Worm (Caenorhabditis elegans): ENCODE results near the gene F12E12.1.

F12E12.1 gene

DNA sequence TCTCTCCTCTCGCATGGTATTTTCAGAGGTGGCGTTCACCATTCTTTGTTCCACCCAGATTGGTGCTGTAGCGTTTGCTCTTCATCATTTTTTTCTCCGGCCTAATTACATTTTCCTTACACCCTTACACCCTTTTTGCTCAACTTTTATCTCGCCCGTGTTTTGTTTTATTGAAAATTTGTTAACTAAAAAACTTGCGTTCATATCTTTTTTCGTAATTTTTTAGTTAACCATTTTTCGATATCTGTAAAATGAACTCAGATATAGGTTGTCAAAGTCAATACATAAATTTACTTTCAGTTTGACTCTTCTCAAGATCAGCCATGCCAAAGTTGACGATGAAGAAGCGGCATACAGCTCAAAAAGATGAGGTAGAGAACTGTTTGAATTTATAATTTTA is at the start of gene F12E12.1:
Gene F12E12.1 (plus strand): TSS at position 301 of the 400 bp plus-strand sequence.
- TF ChIP-seq unc-62 (GFP tag; optimal IDR thresholded peaks at IDR 0.05) = no peak

DNA sequence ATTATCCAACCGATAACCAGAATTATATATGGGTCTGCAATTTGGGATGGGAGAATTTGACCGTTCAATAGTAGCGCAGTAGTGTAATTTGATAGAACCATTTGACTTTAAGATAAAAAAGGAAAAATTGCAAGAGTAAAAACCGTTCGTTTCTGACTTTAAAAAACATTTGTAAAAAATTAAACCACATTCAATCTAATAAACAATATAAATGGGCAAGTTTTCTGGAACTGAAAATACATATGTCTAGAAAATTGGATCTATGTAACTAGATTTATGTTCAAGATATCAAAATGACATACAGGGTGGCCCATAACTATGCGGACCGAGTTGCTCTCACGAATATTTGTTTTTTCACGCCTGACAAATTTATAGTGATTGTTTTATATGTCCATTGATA is 47.0 kb upstream of the F12E12.1 start, which contains the start of gene srx-102:
Gene srx-102 (minus strand): TSS at position 101 of the 400 bp plus-strand sequence.
- no peak for TF ChIP-seq unc-62 (GFP tag; optimal IDR thresholded peaks at IDR 0.05)

DNA sequence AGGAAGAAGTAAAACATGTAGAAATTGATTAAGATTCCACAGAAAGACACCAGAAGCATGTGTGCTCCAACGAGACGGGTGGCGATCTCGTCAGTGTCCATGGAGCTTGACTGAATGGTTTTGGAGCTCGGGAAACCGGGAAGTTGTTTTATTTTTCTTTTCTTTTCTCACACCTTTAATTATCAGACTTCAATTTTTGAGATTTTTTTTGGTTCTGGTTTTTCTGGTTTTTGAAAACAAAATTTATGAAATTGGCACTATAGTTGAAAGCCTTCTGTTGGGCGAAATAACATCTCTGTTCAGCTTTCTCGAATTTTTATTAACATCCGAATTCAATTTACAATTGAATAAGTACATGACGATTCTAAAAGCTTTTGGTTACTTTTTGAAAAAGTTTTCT is 42.1 kb upstream of the F12E12.1 start, which contains the start of gene srx-104:
Gene srx-104 (minus strand): TSS at position 101 of the 400 bp plus-strand sequence.
- TF ChIP-seq unc-62 (GFP tag; optimal IDR thresholded peaks at IDR 0.05) = no peak

DNA sequence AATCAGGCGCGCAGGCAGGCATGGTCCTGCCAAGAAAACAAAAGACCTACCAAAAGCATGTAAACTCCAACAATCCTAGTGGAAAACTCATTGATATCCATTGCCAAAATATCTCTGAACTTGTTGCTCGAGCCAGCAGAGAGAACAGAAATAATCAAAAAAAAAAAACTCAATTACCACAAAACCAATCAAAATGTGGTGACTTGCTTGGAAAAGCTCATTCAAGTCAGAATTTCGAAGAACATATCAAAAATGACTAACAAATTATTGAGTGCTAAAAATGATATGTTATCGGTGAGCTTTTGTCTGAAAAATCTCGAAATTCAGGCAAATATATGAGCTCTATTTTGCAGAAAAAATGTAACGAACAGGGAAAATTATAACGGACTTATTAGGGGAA is 40.4 kb upstream of the F12E12.1 start, which contains the start of gene srx-105:
Gene srx-105 (minus strand): TSS at position 101 of the 400 bp plus-strand sequence.
- no peak for TF ChIP-seq unc-62 (GFP tag; optimal IDR thresholded peaks at IDR 0.05)

DNA sequence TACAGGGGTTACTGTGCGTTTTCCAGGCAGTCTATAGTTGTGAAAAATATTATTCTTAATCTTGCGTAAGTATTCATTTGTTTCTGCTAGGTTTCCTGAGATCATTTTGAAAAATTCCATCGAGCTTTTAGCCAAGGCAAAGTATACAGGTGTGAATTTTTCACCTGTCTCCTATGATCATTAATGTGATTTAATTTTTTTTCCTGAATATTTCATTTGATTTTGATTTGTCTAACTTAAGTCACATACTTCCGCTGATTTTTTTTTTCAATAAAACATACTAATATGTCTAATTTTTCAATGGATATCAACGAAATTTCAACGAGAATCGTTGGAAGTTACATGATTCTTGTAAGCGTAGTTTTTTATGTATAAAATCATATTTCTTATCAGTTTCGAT is 36.4 kb upstream of the F12E12.1 start, which contains the start of gene srx-108:
Gene srx-108 (plus strand): TSS at position 301 of the 400 bp plus-strand sequence.
- TF ChIP-seq unc-62 (GFP tag; optimal IDR thresholded peaks at IDR 0.05) = no peak

DNA sequence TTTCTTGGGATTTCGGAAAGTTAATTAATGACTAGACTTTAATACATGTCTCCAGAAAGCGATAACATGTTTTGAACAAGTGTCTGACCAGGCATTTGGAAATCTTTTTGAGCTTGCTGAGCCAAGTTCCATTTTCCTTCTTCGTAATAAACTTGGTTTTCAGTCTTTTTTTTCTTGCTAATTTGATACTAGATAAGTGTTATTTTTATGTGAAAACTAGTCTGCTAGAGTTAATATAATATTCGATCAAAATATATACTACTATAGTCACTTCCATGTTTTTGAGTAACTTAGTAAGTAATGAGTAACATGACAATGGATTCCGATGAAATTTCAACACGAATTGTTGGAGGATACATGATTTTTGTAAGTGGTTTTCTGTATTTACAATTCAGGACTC is 32.4 kb upstream of the F12E12.1 start, which contains the start of gene srx-110:
Gene srx-110 (plus strand): TSS at position 301 of the 400 bp plus-strand sequence.
- TF ChIP-seq unc-62 (GFP tag; optimal IDR thresholded peaks at IDR 0.05) = no peak

DNA sequence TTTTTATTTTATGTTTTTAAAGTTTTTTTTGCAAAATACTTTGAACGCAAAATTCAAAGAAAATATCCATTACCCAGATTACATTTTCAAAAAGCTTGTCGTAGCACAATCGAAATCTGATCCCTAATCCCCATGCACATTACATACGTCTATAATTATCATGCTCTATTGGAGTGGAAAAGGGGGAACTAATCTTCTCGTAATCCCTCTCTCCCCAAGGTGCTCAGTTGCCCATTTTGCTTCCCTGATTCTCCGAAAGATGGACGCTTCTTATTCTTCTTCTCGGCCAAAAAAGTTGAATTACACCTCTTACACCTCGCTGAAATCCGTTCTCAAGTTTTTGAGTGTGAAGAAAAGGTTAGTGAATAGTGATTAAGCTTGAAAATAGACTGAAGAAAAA is 30.6 kb upstream of the F12E12.1 start, which contains the start of gene fbxc-53:
Gene fbxc-53 (plus strand): TSS at position 245 of the 400 bp plus-strand sequence.
- TF ChIP-seq unc-62 (GFP tag; optimal IDR thresholded peaks at IDR 0.05) = no peak

DNA sequence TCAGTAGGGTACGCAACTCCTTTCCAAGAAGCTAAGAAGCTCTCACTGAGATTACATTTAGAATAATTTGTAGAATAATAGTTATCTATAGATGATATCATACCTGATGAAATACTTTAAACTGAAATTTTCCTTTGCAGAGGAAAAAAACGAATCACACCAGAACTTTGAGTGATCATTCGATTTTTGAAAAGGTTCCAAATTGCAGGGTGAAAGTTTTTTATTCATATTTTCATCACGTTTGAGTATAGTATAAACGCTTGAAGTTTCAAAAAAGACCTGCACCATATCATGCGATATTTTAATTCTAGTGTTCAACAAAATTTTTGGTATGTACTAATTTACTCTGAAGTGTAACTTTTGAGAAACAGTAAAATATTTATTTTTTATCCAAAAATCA is 27.1 kb upstream of the F12E12.1 start, which contains the start of gene srh-100:
Gene srh-100 (minus strand): TSS at position 101 of the 400 bp plus-strand sequence.
- TF ChIP-seq unc-62 (GFP tag; optimal IDR thresholded peaks at IDR 0.05) = no peak

DNA sequence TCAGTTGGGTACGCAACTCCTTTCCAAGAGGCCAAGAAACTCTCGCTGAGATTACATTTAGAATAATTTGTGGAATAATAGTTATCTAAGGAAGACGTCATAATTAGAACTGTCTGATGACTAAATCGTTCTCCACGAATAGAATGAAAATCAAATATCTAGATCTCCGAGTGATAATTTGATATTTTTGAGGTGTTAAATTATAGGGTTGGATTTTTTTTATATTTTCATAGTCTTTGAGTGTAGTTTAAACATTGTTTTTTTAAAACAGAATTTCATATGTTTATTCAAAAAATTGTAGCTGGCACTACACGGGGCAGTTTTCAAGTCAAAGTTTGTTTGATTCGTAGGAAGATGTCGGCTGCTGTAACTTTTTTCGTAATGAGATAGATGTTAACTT is 25.2 kb upstream of the F12E12.1 start, which contains the start of gene srh-99:
Gene srh-99 (minus strand): TSS at position 101 of the 400 bp plus-strand sequence.
- TF ChIP-seq unc-62 (GFP tag; optimal IDR thresholded peaks at IDR 0.05) = no peak

DNA sequence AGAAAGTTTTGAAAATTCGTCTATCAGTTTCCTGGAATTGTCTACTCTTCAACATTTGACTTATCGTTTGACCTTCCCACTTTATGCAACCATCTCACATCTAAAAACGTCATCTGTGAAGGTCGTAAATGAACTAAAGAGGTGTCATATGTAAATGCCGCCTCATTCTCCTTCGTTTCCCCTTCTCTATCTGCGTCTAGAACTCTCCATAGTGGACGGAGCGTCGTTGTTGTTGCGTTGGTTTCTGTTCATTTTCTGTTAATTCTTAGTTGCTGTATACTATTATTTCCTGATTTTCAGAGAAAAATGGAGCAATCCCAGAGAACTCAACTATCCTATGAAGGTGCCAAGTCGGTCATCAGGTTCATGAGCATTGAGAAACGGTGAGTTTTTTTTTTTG is 24.7 kb upstream of the F12E12.1 start, which contains the start of gene fbxc-52:
Gene fbxc-52 (plus strand): TSS at position 301 of the 400 bp plus-strand sequence.
- TF ChIP-seq unc-62 (GFP tag; optimal IDR thresholded peaks at IDR 0.05) = no peak

DNA sequence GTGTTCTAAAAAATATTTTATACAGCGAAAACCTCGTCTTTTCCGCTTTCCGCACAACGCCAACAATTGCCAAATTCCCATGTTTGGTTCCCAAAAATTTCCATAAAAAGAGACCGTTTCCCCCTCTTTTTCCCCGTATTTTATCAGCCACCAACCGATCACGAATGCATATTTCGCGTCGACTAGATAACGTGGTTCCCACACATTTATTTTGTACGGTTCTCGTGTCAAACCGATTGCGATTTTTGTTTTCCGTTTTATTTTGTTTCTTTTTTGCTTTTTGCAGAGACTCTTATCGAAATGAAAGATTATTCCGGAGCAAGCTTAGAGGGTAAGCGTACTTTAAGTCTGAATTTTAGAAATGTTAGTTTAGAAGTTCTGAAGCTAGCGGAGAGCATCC is 20.7 kb upstream of the F12E12.1 start, which contains the start of gene C46E10.3:
Gene C46E10.3 (plus strand): TSS at position 301 of the 400 bp plus-strand sequence.
- no peak for TF ChIP-seq unc-62 (GFP tag; optimal IDR thresholded peaks at IDR 0.05)

DNA sequence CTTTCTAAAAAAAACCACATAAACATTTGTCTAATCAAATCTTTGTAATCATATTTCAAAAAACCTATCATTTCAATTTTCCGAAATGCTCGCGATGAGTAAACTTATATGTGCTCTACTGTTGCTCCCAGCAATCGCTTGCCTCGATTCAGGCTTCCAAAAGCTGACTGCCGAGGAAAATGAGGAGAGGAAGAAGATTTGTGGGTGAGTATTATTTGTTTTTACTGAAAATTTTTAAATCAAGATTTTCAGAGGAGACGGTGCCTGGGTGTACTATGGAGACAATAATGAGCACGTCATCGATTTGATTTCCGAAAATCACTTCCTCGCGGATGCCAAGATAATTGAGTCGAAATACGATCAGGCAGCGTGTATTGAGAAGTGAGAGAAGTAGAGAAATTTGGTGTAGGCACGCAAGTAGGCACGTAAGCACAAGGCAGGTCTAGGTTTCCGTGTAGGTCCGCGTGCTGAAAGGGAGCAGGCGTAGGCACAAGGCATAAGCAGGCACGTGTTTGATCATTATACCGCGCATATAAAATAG is 17.4 kb upstream of the F12E12.1 start, which contains the start of gene C46E10.1:
Gene C46E10.1 (plus strand): TSS at position 51 of the 541 bp plus-strand sequence.
- no peak for TF ChIP-seq unc-62 (GFP tag; optimal IDR thresholded peaks at IDR 0.05)

DNA sequence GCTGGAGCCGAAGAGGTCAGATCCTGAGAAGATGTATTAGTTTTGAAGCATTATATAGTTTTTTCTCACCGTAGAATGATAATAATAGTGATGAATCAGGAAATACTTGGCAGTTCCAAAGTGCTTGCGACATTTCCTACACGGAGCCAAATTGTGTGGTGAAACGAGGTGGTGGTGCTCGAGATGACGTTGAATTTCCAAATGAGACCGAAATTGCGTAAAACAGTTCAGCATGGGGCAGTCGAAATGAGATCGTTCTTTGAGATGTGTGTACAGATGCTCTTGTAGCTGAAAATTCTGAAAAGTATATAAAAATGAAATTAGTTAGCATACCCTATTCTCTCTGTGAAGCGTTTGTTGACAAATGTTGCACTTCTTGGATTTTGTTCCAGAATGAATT is 13.7 kb upstream of the F12E12.1 start, which contains the start of gene C46E10.8:
Gene C46E10.8 (minus strand): TSS at position 101 of the 400 bp plus-strand sequence.
- TF ChIP-seq unc-62 (GFP tag; optimal IDR thresholded peaks at IDR 0.05) = no peak

DNA sequence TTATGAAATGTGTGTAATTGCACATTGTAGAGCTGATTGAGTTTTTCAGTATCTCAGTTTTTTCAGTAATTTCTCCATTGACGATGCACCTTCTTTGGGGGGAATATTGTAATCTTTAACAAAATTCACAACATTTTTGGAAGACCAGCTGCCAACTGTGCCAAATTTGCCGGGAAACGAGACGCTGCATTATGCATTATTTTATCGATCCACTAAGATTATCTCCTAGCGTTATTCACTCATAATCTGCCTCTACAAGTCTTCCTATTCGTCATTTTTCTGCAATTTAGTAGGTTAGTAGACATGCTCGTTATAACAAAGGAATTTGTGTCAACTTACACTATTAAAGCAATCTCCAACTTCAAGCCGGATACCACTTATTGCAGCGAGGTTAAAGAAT is 10.0 kb upstream of the F12E12.1 start, which contains the start of the genes sdz-12 and bath-31:
Gene sdz-12 (minus strand): TSS at position 101 of the 400 bp plus-strand sequence.
Gene bath-31 (plus strand): TSS at position 251 of the 400 bp plus-strand sequence.
- TF ChIP-seq unc-62 (GFP tag; optimal IDR thresholded peaks at IDR 0.05) = no peak

DNA sequence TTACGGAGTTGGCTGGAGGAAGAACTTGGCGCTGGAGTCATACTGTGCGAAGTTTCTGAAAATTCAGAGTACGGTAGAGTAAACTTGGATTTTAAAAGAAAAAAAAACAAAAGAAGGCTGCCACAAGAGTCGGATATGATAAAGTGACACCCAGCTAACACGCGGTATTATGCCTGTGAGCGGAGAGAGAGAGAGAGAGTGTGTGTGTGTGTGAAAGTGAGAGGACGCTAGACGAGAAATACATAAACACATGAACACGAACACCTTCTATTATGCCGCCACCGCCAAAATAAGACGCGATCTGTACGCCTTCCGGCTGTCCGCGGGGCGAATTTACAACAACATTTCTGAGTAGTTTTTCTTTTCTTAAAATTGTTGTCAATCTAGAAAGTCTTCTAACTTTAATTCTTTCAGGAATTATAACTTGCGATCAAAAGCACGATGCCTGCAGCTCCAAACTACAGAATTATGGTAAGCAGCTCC is 4.8 kb upstream of the F12E12.1 start, which contains the start of gene F12E12.6:
Gene F12E12.6 (minus strand): TSS at position 51 of the 483 bp plus-strand sequence.
- no peak for TF ChIP-seq unc-62 (GFP tag; optimal IDR thresholded peaks at IDR 0.05)

DNA sequence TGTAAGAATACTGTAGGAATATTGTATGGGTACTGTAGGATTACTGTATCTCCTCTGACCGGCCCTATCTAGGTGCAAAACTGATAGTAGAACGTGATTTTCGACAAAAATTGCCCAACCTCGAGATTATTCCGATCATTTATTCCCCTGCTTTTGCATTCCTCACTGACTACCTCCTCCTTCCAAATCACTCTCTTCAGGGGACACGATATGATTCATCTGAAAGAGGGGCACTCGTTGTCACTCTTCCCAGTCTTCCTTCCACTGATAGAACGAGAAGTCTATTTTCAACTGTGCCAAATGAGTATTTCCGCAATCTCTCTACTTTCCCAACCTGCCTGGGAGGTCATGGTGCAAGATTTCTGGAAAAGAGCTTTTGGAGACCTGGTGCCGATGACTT is 2.0 kb upstream of the F12E12.1 start, which contains the start of gene F12E12.2:
Gene F12E12.2 (plus strand): TSS at position 301 of the 400 bp plus-strand sequence.
- TF ChIP-seq unc-62 (GFP tag; optimal IDR thresholded peaks at IDR 0.05) = no peak

All from whole organism, dauer.